Worm (Caenorhabditis elegans): ENCODE results near the gene acp-2.

The acp-2 gene

ce11 chrII:8405303-8405702 lies 26.6 kb downstream of the acp-2 start, which contains the start of gene ubc-24:
Gene ubc-24 (plus strand): TSS chrII:8405603.
- TF ChIP-seq nhr-232 (tag; optimal IDR thresholded peaks at IDR 0.05) (no peak), Y22D7AL.16 (tag; optimal IDR thresholded peaks at IDR 0.05) (no peak), lim-6 (tag; optimal IDR thresholded peaks at IDR 0.05) (no peak), mec-3 (tag; optimal IDR thresholded peaks at IDR 0.05; ENCODE audit: borderline replicate concordance) (no peak), tbx-7 (tag; optimal IDR thresholded peaks at IDR 0.05) (no peak), ceh-2 (tag; optimal IDR thresholded peaks at IDR 0.05) (no peak), che-1 (tag; optimal IDR thresholded peaks at IDR 0.05) (no peak), fax-1 (tag; optimal IDR thresholded peaks at IDR 0.05) (no peak), ztf-16 (tag; optimal IDR thresholded peaks at IDR 0.05) (no peak), dve-1 (tag; optimal IDR thresholded peaks at IDR 0.05) (no peak), tbx-2 (tag; optimal IDR thresholded peaks at IDR 0.05) (no peak), F13H6.1 (tag; optimal IDR thresholded peaks at IDR 0.05) (no peak), ceh-31 (tag; optimal IDR thresholded peaks at IDR 0.05) (no peak), hlh-15 (tag; optimal IDR thresholded peaks at IDR 0.05) (no peak), syd-9 (tag; optimal IDR thresholded peaks at IDR 0.05) (no peak), fkh-6 (tag; optimal IDR thresholded peaks at IDR 0.05) (no peak), hlh-30 (tag; optimal IDR thresholded peaks at IDR 0.05; ENCODE audit: insufficient read depth) (no peak), fkh-10 (GFP tag; optimal IDR thresholded peaks at IDR 0.05) (no peak), ceh-19 (GFP tag; optimal IDR thresholded peaks at IDR 0.05) (no peak)

ce11 chrII:8404748-8405147 lies 27.1 kb downstream of the acp-2 start, which contains the start of gene skpo-1:
Gene skpo-1 (minus strand): TSS chrII:8404848.
- TF ChIP-seq elt-4 (tag; optimal IDR thresholded peaks at IDR 0.05) (no peak), ceh-30 (tag; optimal IDR thresholded peaks at IDR 0.05) (no peak), F13H6.1 (tag; optimal IDR thresholded peaks at IDR 0.05) (no peak), K02D7.2 (tag; optimal IDR thresholded peaks at IDR 0.05) (no peak), ref-2 (tag; optimal IDR thresholded peaks at IDR 0.05) (no peak), ceh-9 (tag; optimal IDR thresholded peaks at IDR 0.05) (no peak), ets-4 (tag; optimal IDR thresholded peaks at IDR 0.05) (no peak)

- TF ChIP-seq elt-2 (tag; optimal IDR thresholded peaks at IDR 0.05) (peak; percentile 41), pha-4 (tag; optimal IDR thresholded peaks at IDR 0.05) (no peak)
Observed at ce11 chrII:8399997-8400396, 31.9 kb downstream of the acp-2 start.

- TF ChIP-seq nfya-1 (tag; optimal IDR thresholded peaks at IDR 0.05) (no peak), sox-4 (tag; optimal IDR thresholded peaks at IDR 0.05) (no peak), pqm-1 (tag; optimal IDR thresholded peaks at IDR 0.05) (no peak), hlh-6 (tag; optimal IDR thresholded peaks at IDR 0.05) (no peak), unc-42 (tag; optimal IDR thresholded peaks at IDR 0.05) (no peak), unc-86 (tag; optimal IDR thresholded peaks at IDR 0.05) (no peak), fkh-6 (tag; optimal IDR thresholded peaks at IDR 0.05) (no peak), Y22D7AL.16 (tag; optimal IDR thresholded peaks at IDR 0.05) (no peak), ahr-1 (tag; optimal IDR thresholded peaks at IDR 0.05) (no peak), mec-3 (tag; optimal IDR thresholded peaks at IDR 0.05; ENCODE audit: borderline replicate concordance) (no peak), tbx-2 (tag; optimal IDR thresholded peaks at IDR 0.05) (no peak), pag-3 (tag; optimal IDR thresholded peaks at IDR 0.05; ENCODE audit: borderline replicate concordance) (no peak), syd-9 (tag; optimal IDR thresholded peaks at IDR 0.05) (no peak)
Observed at ce11 chrII:8399064-8399463, 32.8 kb downstream of the acp-2 start, which contains the start of gene dod-23. Gene dod-23 (minus strand): TSS chrII:8399164.

ce11 chrII:8396041-8396440 lies 35.8 kb downstream of the acp-2 start, which contains the start of gene F49E12.7:
Gene F49E12.7 (minus strand): TSS chrII:8396141.
- TF ChIP-seq fkh-10 (GFP tag; optimal IDR thresholded peaks at IDR 0.05) (no peak), hlh-6 (tag; optimal IDR thresholded peaks at IDR 0.05) (no peak), pha-4 (tag; optimal IDR thresholded peaks at IDR 0.05) (no peak), ets-4 (tag; optimal IDR thresholded peaks at IDR 0.05) (no peak), sox-2 (GFP tag; IDR thresholded peaks at IDR 0.05) (no peak), npax-4 (tag; optimal IDR thresholded peaks at IDR 0.05) (no peak), hlh-13 (GFP tag; optimal IDR thresholded peaks at IDR 0.05) (no peak), elt-2 (tag; optimal IDR thresholded peaks at IDR 0.05) (no peak), tbx-7 (tag; optimal IDR thresholded peaks at IDR 0.05) (no peak), pax-1 (tag; optimal IDR thresholded peaks at IDR 0.05) (no peak), unc-42 (tag; optimal IDR thresholded peaks at IDR 0.05) (no peak), gmeb-2 (tag; optimal IDR thresholded peaks at IDR 0.05) (no peak), ceh-14 (tag; optimal IDR thresholded peaks at IDR 0.05) (no peak), hlh-15 (tag; optimal IDR thresholded peaks at IDR 0.05) (no peak), ztf-16 (tag; optimal IDR thresholded peaks at IDR 0.05) (no peak), unc-86 (tag; optimal IDR thresholded peaks at IDR 0.05) (no peak), ceh-30 (tag; optimal IDR thresholded peaks at IDR 0.05) (no peak)

Measured in whole organism, late embryonic.